Worm (Caenorhabditis elegans) whole organism, L1 larva: ENCODE measurements around the gene T25F10.3.

Experiments
- C04F5.9 ChIP-seq: sonication (generic microtip); optimal IDR thresholded peaks from 2 replicates; lab custom pipeline; 2016; ENCODE audit warnings: missing genetic modification characterization, missing compliant biosample characterization
- C16A3.4 ChIP-seq: fragments of 150-350 bp; optimal IDR thresholded peaks from 2 replicates; lab custom pipeline; 2014; ENCODE audit warnings: missing biosample characterization, missing genetic modification characterization
- Y116A8C.19 ChIP-seq: sonication (generic microtip); optimal IDR thresholded peaks from 2 replicates; lab custom pipeline; 2016; ENCODE audit warnings: missing compliant biosample characterization, missing genetic modification characterization, borderline replicate concordance
- aha-1 ChIP-seq: fragments of 150-350 bp; optimal IDR thresholded peaks from 2 replicates; lab custom pipeline; 2014; ENCODE audit warnings: missing biosample characterization, missing genetic modification characterization
- alr-1 ChIP-seq: fragments of 200-800 bp; sonication (Bioruptor generic); optimal IDR thresholded peaks from 2 replicates; lab custom pipeline; 2018; ENCODE audit warnings: borderline replicate concordance, mild to moderate bottlenecking, missing genetic modification characterization, missing compliant biosample characterization
- aly-2 ChIP-seq: fragments of 150-350 bp; optimal IDR thresholded peaks from 2 replicates; lab custom pipeline; 2014; ENCODE audit warnings: missing biosample characterization, missing genetic modification characterization
- blmp-1 ChIP-seq: fragments of 150-350 bp; optimal IDR thresholded peaks from 2 replicates; lab custom pipeline; 2014; ENCODE audit warnings: missing biosample characterization, missing genetic modification characterization
- ceh-63 ChIP-seq: fragments of 200-800 bp; sonication (Bioruptor generic); optimal IDR thresholded peaks from 2 replicates; lab custom pipeline; 2018; ENCODE audit warnings: mild to moderate bottlenecking, missing genetic modification characterization, missing compliant biosample characterization
- ceh-82 ChIP-seq, 3 experiments: fragments of 150-350 bp in 1 of 3; sonication (generic microtip) in 2 of 3; optimal IDR thresholded peaks; 2 replicates each; lab custom pipeline; 2014 to 2017; ENCODE audit warnings: missing biosample characterization in 3 of 3, missing genetic modification characterization in 3 of 3
- ceh-88 ChIP-seq: fragments of 200-800 bp; sonication (Bioruptor generic); IDR thresholded peaks from 2 replicates; pipeline ENCODE4 v1.3.6; 2022; ENCODE audit warnings: missing genetic modification characterization, missing compliant biosample characterization
- ces-1 ChIP-seq: fragments of 150-350 bp; optimal IDR thresholded peaks from 2 replicates; lab custom pipeline; 2014; ENCODE audit warnings: missing biosample characterization, missing genetic modification reagents, missing genetic modification characterization
- efl-1 ChIP-seq, 4 experiments: fragments of 150-350 bp; optimal IDR thresholded peaks in 3 of 4; peaks in 1 of 4; 1 replicate in 1 of 4; 2 replicates in 3 of 4; lab custom pipeline; 2014; ENCODE audit warnings: missing biosample characterization in 2 of 4, missing genetic modification characterization in 2 of 4, missing genetic modification reagents in 2 of 4
- egl-27 ChIP-seq, 2 experiments: fragments of 150-350 bp in 1 of 2; sonication (generic microtip); optimal IDR thresholded peaks; 3 replicates each; lab custom pipeline; 2017 to 2018; ENCODE audit warnings: missing biosample characterization in 2 of 2, missing genetic modification characterization in 2 of 2, missing genetic modification reagents in 2 of 2
- elt-3 ChIP-seq, 6 experiments: fragments of 150-350 bp in 1 of 6; sonication (generic microtip); optimal IDR thresholded peaks; 2 replicates each; lab custom pipeline; 2017 to 2018; ENCODE audit warnings: missing biosample characterization in 6 of 6, missing genetic modification characterization in 6 of 6, inconsistent platforms in 1 of 6
- ets-5 ChIP-seq: fragments of 200-800 bp; sonication (Bioruptor generic); IDR thresholded peaks from 2 replicates; pipeline ENCODE4 v1.3.6; 2022; ENCODE audit warnings: missing genetic modification characterization, missing compliant biosample characterization
- fkh-4 ChIP-seq: sonication (generic microtip); optimal IDR thresholded peaks from 2 replicates; lab custom pipeline; 2016; ENCODE audit warnings: missing compliant biosample characterization, missing genetic modification characterization, borderline replicate concordance
- hlh-17 ChIP-seq: fragments of 200-800 bp; sonication (Bioruptor generic); optimal IDR thresholded peaks from 2 replicates; lab custom pipeline; 2018; ENCODE audit warnings: missing genetic modification characterization, mild to moderate bottlenecking, missing compliant biosample characterization, moderate library complexity, borderline replicate concordance
- hlh-4 ChIP-seq: sonication (generic microtip); optimal IDR thresholded peaks from 2 replicates; lab custom pipeline; 2016; ENCODE audit warnings: mild to moderate bottlenecking, missing genetic modification characterization, missing compliant biosample characterization
- hpl-2 ChIP-seq: fragments of 150-350 bp; optimal IDR thresholded peaks from 2 replicates; lab custom pipeline; 2014; ENCODE audit warnings: missing biosample characterization, missing genetic modification reagents, missing genetic modification characterization
- isw-1 ChIP-seq: fragments of 200-800 bp; sonication (Bioruptor generic); IDR thresholded peaks from 2 replicates; pipeline ENCODE4 v1.3.6; 2022; ENCODE audit warnings: missing genetic modification characterization, missing compliant biosample characterization
- lin-13 ChIP-seq: fragments of 150-350 bp; optimal IDR thresholded peaks from 2 replicates; lab custom pipeline; 2014; ENCODE audit warnings: missing biosample characterization, missing genetic modification reagents, missing genetic modification characterization
- lin-14 ChIP-seq: fragments of 200-800 bp; sonication (Bioruptor generic); optimal IDR thresholded peaks from 2 replicates; lab custom pipeline; 2018; ENCODE audit warnings: mild to moderate bottlenecking, missing genetic modification characterization, moderate library complexity, missing compliant biosample characterization
- lin-15B ChIP-seq: fragments of 150-350 bp; sonication (generic microtip); optimal IDR thresholded peaks from 3 replicates; lab custom pipeline; 2014; ENCODE audit warnings: missing biosample characterization, missing genetic modification characterization
- lin-35 ChIP-seq, 2 experiments: fragments of 150-350 bp; optimal IDR thresholded peaks; 2 replicates each; lab custom pipeline; 2014; ENCODE audit warnings: missing biosample characterization in 2 of 2, missing genetic modification characterization in 2 of 2, missing genetic modification reagents in 2 of 2
- lir-3 ChIP-seq: sonication (generic microtip); optimal IDR thresholded peaks from 2 replicates; lab custom pipeline; 2016; ENCODE audit warnings: mild to moderate bottlenecking, missing genetic modification characterization, moderate library complexity, missing compliant biosample characterization; ENCODE audit not compliant: poor library complexity
- lsy-2 ChIP-seq, 2 experiments: fragments of 150-350 bp; optimal IDR thresholded peaks; 2 replicates each; lab custom pipeline; 2014; ENCODE audit warnings: missing biosample characterization in 2 of 2, missing genetic modification characterization in 2 of 2
- mep-1 ChIP-seq: fragments of 150-350 bp; optimal IDR thresholded peaks from 2 replicates; lab custom pipeline; 2014; ENCODE audit warnings: missing biosample characterization, missing genetic modification characterization
- nhr-11 ChIP-seq: fragments of 150-350 bp; optimal IDR thresholded peaks from 2 replicates; lab custom pipeline; 2014; ENCODE audit warnings: missing biosample characterization, missing genetic modification characterization
- nhr-12 ChIP-seq: sonication (generic microtip); optimal IDR thresholded peaks from 2 replicates; lab custom pipeline; 2017; ENCODE audit warnings: missing biosample characterization, missing genetic modification characterization
- nhr-19 ChIP-seq: fragments of 200-800 bp; sonication (Bioruptor generic); conservative IDR thresholded peaks from 2 replicates; pipeline ENCODE4 v1.3.6; 2022; ENCODE audit warnings: missing genetic modification characterization, missing compliant biosample characterization
- nhr-20 ChIP-seq: sonication (generic microtip); optimal IDR thresholded peaks from 2 replicates; lab custom pipeline; 2016; ENCODE audit warnings: mild to moderate bottlenecking, missing genetic modification characterization, missing compliant biosample characterization
- nhr-28 ChIP-seq: fragments of 150-350 bp; optimal IDR thresholded peaks from 2 replicates; lab custom pipeline; 2014; ENCODE audit warnings: missing biosample characterization, missing genetic modification characterization
- nhr-47 ChIP-seq: sonication (generic microtip); optimal IDR thresholded peaks from 2 replicates; lab custom pipeline; 2016; ENCODE audit warnings: mild to moderate bottlenecking, missing genetic modification characterization, moderate library complexity, missing compliant biosample characterization
- nhr-71 ChIP-seq: sonication (generic microtip); optimal IDR thresholded peaks from 2 replicates; lab custom pipeline; 2016; ENCODE audit warnings: mild to moderate bottlenecking, missing genetic modification characterization, moderate library complexity, missing compliant biosample characterization
- nhr-77 ChIP-seq: fragments of 150-350 bp; optimal IDR thresholded peaks from 2 replicates; lab custom pipeline; 2014; ENCODE audit warnings: missing biosample characterization, missing genetic modification characterization
- nhr-90 ChIP-seq: sonication (generic microtip); optimal IDR thresholded peaks from 2 replicates; lab custom pipeline; 2016; ENCODE audit warnings: mild to moderate bottlenecking, missing genetic modification characterization, missing compliant biosample characterization; ENCODE audit not compliant: poor library complexity
- pax-3 ChIP-seq: fragments of 200-800 bp; sonication (Bioruptor generic); optimal IDR thresholded peaks from 2 replicates; lab custom pipeline; 2018; ENCODE audit warnings: mild to moderate bottlenecking, missing genetic modification characterization, moderate library complexity, missing compliant biosample characterization
- pqm-1 ChIP-seq: sonication (generic microtip); optimal IDR thresholded peaks from 3 replicates; lab custom pipeline; 2017; ENCODE audit warnings: missing biosample characterization, missing genetic modification characterization
- rnt-1 ChIP-seq: sonication (generic microtip); optimal IDR thresholded peaks from 2 replicates; lab custom pipeline; 2016; ENCODE audit warnings: mild to moderate bottlenecking, missing genetic modification characterization, moderate library complexity, missing compliant biosample characterization
- snu-23 ChIP-seq: sonication (generic microtip); optimal IDR thresholded peaks from 2 replicates; lab custom pipeline; 2016; ENCODE audit warnings: missing genetic modification characterization, missing compliant biosample characterization
- sptf-1 ChIP-seq: fragments of 150-350 bp; optimal IDR thresholded peaks from 2 replicates; lab custom pipeline; 2014; ENCODE audit warnings: missing biosample characterization, missing genetic modification characterization
- sup-37 ChIP-seq: fragments of 200-800 bp; sonication (Bioruptor generic); optimal IDR thresholded peaks from 2 replicates; lab custom pipeline; 2018; ENCODE audit warnings: mild to moderate bottlenecking, missing genetic modification characterization, missing compliant biosample characterization
- swsn-7 ChIP-seq: sonication (generic microtip); optimal IDR thresholded peaks from 2 replicates; lab custom pipeline; 2016; ENCODE audit warnings: missing genetic modification characterization, missing compliant biosample characterization
- unc-62 ChIP-seq: fragments of 150-350 bp; optimal IDR thresholded peaks from 2 replicates; lab custom pipeline; 2014; ENCODE audit warnings: missing biosample characterization, missing genetic modification reagents, missing genetic modification characterization
- unc-86 ChIP-seq: sonication (generic microtip); optimal IDR thresholded peaks from 2 replicates; lab custom pipeline; 2016; ENCODE audit warnings: missing genetic modification characterization, missing compliant biosample characterization
- unc-98 ChIP-seq: fragments of 200-800 bp; sonication (Bioruptor generic); IDR thresholded peaks from 2 replicates; pipeline ENCODE4 v1.3.6; 2022; ENCODE audit warnings: missing genetic modification characterization, missing compliant biosample characterization
- xbp-1 ChIP-seq: sonication (generic microtip); optimal IDR thresholded peaks from 2 replicates; lab custom pipeline; 2016; ENCODE audit warnings: missing genetic modification characterization, missing compliant biosample characterization
- zip-4 ChIP-seq: fragments of 200-800 bp; sonication (Bioruptor generic); optimal IDR thresholded peaks from 2 replicates; lab custom pipeline; 2018; ENCODE audit warnings: mild to moderate bottlenecking, missing genetic modification characterization, moderate library complexity, missing compliant biosample characterization
- ztf-4 ChIP-seq: fragments of 150-350 bp; optimal IDR thresholded peaks from 2 replicates; lab custom pipeline; 2014; ENCODE audit warnings: missing biosample characterization, missing genetic modification characterization

T25F10.3 gene

DNA sequence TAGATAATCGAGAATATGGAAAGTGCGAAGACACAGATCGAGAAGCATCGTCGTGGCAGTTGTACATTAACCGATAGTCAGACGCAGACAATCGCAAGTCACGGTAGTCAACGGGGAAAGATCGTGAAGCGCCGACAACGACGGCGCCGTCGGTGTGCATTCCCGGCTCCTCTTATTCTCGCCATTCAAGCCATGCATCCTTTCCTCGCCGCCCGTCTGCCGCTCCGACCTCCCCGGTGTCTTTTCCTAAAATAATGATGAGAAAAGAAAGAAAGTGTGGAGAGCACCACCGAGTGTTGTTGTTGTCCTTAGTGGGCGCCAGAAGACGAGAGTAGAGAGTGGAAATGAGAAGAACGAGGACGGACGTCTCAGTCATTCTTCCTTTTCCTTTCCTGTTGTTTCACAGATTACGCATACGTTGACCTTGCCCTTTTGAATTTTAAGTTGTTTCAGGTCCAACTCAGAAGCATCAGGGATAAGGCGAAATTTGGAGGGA, 48.9 kb downstream of the T25F10.3 start, which contains the start of gene ZC404.1 (continued):
- no peak for TF ChIP-seq ztf-4
- TF ChIP-seq ceh-88: no peak
- TF ChIP-seq lin-35 (GFP tag; optimal IDR thresholded peaks at IDR 0.05; lab: Kevin White, UChicago): peak in 1 of 2 experiments; percentile 3
- no peak for TF ChIP-seq nhr-12
- no peak for TF ChIP-seq fkh-4
- TF ChIP-seq ets-5 (GFP tag; lab: Robert Waterston, UW): no peak
- no peak for TF ChIP-seq lin-13
- no peak; the same call in 1 of the 2 replicates for TF ChIP-seq isw-1 (GFP tag; lab: Robert Waterston, UW)
- peak in 1 of 3 experiments; percentile 23 for TF ChIP-seq ceh-82 (tag; optimal IDR thresholded peaks at IDR 0.05; lab: Kevin White, UChicago)
- no peak for TF ChIP-seq elt-3 (tag; optimal IDR thresholded peaks at IDR 0.05; lab: Kevin White, UChicago)
- no peak for TF ChIP-seq nhr-90 (tag; lab: Kevin White, UChicago)
- peak; percentile 21 for TF ChIP-seq swsn-7 (tag; lab: Kevin White, UChicago)
- no peak for TF ChIP-seq nhr-77 (tag; lab: Kevin White, UChicago)
- no peak for TF ChIP-seq nhr-28 (tag; lab: Kevin White, UChicago)
- peak in 1 of 2 experiments; percentile 22 for TF ChIP-seq lsy-2 (tag; optimal IDR thresholded peaks at IDR 0.05; lab: Kevin White, UChicago)
- TF ChIP-seq lin-15B (tag; lab: Kevin White, UChicago): no peak
- TF ChIP-seq ces-1 (GFP tag; lab: Kevin White, UChicago): no peak
- TF ChIP-seq pax-3 (tag; lab: Kevin White, UChicago): no peak
- TF ChIP-seq unc-98 (GFP tag; lab: Robert Waterston, UW): no peak
- no peak for TF ChIP-seq aly-2 (tag; lab: Kevin White, UChicago)
- peak; percentile 36 for TF ChIP-seq nhr-71 (tag; lab: Kevin White, UChicago)
- no peak for TF ChIP-seq pqm-1 (tag; lab: Kevin White, UChicago)
- no peak for TF ChIP-seq hlh-4 (tag; lab: Kevin White, UChicago)

DNA sequence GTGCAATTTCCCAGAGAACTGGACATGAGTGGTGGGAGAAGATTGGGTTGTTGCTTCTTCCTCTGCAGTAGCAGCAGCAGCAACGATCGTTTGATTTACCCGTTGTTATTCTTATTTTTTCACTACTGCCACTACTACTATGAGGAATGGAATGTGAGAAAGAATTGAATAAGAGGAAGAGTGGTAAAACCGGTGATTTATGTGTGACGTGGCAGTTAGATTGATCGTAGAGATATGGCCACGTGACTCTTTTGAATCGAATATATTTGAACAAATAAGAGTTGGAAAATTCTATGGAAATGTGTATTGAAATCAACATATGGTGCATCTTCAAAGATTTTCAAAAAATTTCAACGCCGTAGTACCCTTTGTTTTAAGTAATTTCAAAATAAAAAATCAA, 51.4 kb downstream of the T25F10.3 start:
- TF ChIP-seq nhr-47 (tag; lab: Kevin White, UChicago) (no peak), efl-1 (optimal IDR thresholded peaks at IDR 0.05; lab: Kevin White, UChicago) (no peak), efl-1 (GFP tag; optimal IDR thresholded peaks at IDR 0.05 in 1 of 2; lab: Kevin White, UChicago) (no peak), lin-14 (no peak), unc-62 (GFP tag; lab: Kevin White, UChicago) (no peak), nhr-12 (no peak), egl-27 (tag; optimal IDR thresholded peaks at IDR 0.05; lab: Kevin White, UChicago) (no peak), elt-3 (tag; optimal IDR thresholded peaks at IDR 0.05; lab: Kevin White, UChicago) (no peak), Y116A8C.19 (tag; lab: Kevin White, UChicago) (no peak), nhr-19 (GFP tag; lab: Robert Waterston, UW) (no peak), aha-1 (tag; lab: Kevin White, UChicago) (no peak), C16A3.4 (tag; lab: Kevin White, UChicago) (no peak), rnt-1 (tag; lab: Kevin White, UChicago) (peak; percentile 2), alr-1 (tag; lab: Kevin White, UChicago) (no peak), snu-23 (GFP tag; lab: Kevin White, UChicago) (peak; percentile 1), nhr-28 (tag; lab: Kevin White, UChicago) (no peak), sup-37 (GFP tag; lab: Kevin White, UChicago) (no peak), nhr-11 (no peak), hlh-17 (GFP tag; lab: Kevin White, UChicago) (no peak), hpl-2 (GFP tag; lab: Kevin White, UChicago) (no peak), ceh-82 (tag; optimal IDR thresholded peaks at IDR 0.05; lab: Kevin White, UChicago) (no peak), blmp-1 (tag; lab: Kevin White, UChicago) (peak; percentile 10), nhr-71 (tag; lab: Kevin White, UChicago) (no peak), pqm-1 (tag; lab: Kevin White, UChicago) (no peak), unc-86 (tag; lab: Kevin White, UChicago) (no peak), lir-3 (no peak), sptf-1 (tag; lab: Kevin White, UChicago) (no peak), ceh-63 (GFP tag; lab: Kevin White, UChicago) (no peak), ztf-4 (no peak), nhr-20 (peak; percentile 32), nhr-90 (tag; lab: Kevin White, UChicago) (no peak), fkh-4 (no peak), zip-4 (GFP tag; lab: Kevin White, UChicago) (no peak), unc-98 (GFP tag; lab: Robert Waterston, UW) (no peak), C04F5.9 (no peak), xbp-1 (tag; lab: Kevin White, UChicago) (peak; percentile 13), mep-1 (no peak)
